Fruit fly (Drosophila melanogaster) whole organism, embryonic: Measurements from ENCODE around the gene CG14194.
A peak's percentile ranks its signal among the peaks of the same experiment; 100 is the strongest.

Experiments
- ATbp ChIP-seq: fragments of 200-800 bp; sonication (Bioruptor generic); optimal IDR thresholded peaks from 2 replicates; lab custom pipeline; 2017; ENCODE audit warnings: missing biosample characterization, mild to moderate bottlenecking, missing genetic modification characterization, missing genetic modification reagents
- Atf-2 ChIP-seq: fragments of 200-800 bp; sonication (Bioruptor generic); optimal IDR thresholded peaks from 2 replicates; lab custom pipeline; 2016; ENCODE audit warnings: missing biosample characterization, missing genetic modification characterization
- B-H2 ChIP-seq: fragments of 200-800 bp; sonication (Bioruptor generic); optimal IDR thresholded peaks from 2 replicates; lab custom pipeline; 2018; ENCODE audit warnings: missing biosample characterization, mild to moderate bottlenecking, missing genetic modification characterization
- Bdp1 ChIP-seq: fragments of 200-800 bp; sonication (Bioruptor generic); optimal IDR thresholded peaks from 3 replicates; lab custom pipeline; 2016; ENCODE audit warnings: missing biosample characterization, missing genetic modification characterization
- BtbVII ChIP-seq: fragments of 200-800 bp; sonication (Bioruptor generic); optimal IDR thresholded peaks from 3 replicates; lab custom pipeline; 2017; ENCODE audit warnings: missing biosample characterization, mild to moderate bottlenecking, missing genetic modification characterization
- CG10366 ChIP-seq: fragments of 200-800 bp; sonication (Bioruptor generic); IDR thresholded peaks from 2 replicates; pipeline ENCODE4 v1.3.6; 2022; ENCODE audit warnings: missing biosample characterization, missing genetic modification characterization
- CG11696 ChIP-seq: fragments of 200-800 bp; sonication (Bioruptor generic); IDR thresholded peaks from 2 replicates; pipeline ENCODE4 v1.3.6; 2022; ENCODE audit warnings: missing biosample characterization, missing genetic modification characterization
- CG12155 ChIP-seq: fragments of 200-800 bp; sonication (Bioruptor generic); optimal IDR thresholded peaks from 3 replicates; lab custom pipeline; 2016; ENCODE audit warnings: missing biosample characterization, missing genetic modification characterization
- CG13624 ChIP-seq: fragments of 200-800 bp; sonication (Bioruptor generic); optimal IDR thresholded peaks from 2 replicates; lab custom pipeline; 2016; ENCODE audit warnings: missing biosample characterization, missing genetic modification characterization
- CG14965 ChIP-seq: fragments of 200-800 bp; sonication (Bioruptor generic); optimal IDR thresholded peaks from 2 replicates; lab custom pipeline; 2016; ENCODE audit warnings: missing biosample characterization, missing genetic modification characterization, borderline replicate concordance
- CG15269 ChIP-seq: fragments of 200-800 bp; sonication (Bioruptor generic); optimal IDR thresholded peaks from 2 replicates; lab custom pipeline; 2018; ENCODE audit warnings: missing biosample characterization, mild to moderate bottlenecking, missing genetic modification characterization, moderate library complexity
- CG1603 ChIP-seq: fragments of 200-800 bp; sonication (Bioruptor generic); optimal IDR thresholded peaks from 2 replicates; lab custom pipeline; 2019; ENCODE audit warnings: missing biosample characterization, mild to moderate bottlenecking, missing genetic modification characterization, moderate library complexity
- CG2875 ChIP-seq: fragments of 200-800 bp; sonication (Bioruptor generic); optimal IDR thresholded peaks from 2 replicates; lab custom pipeline; 2017; ENCODE audit warnings: missing biosample characterization, mild to moderate bottlenecking, missing genetic modification characterization, missing genetic modification reagents
- CG31441 ChIP-seq: fragments of 200-800 bp; sonication (Bioruptor generic); IDR thresholded peaks from 2 replicates; pipeline ENCODE4 v1.3.6; 2022; ENCODE audit warnings: missing biosample characterization, missing genetic modification characterization
- CG32772 ChIP-seq: fragments of 200-800 bp; sonication (Bioruptor generic); IDR thresholded peaks from 2 replicates; pipeline ENCODE4 v1.3.6; 2022; ENCODE audit warnings: missing biosample characterization, missing genetic modification characterization
- CG33557 ChIP-seq: fragments of 200-800 bp; sonication (Bioruptor generic); optimal IDR thresholded peaks from 2 replicates; lab custom pipeline; 2019; ENCODE audit warnings: missing biosample characterization, mild to moderate bottlenecking, missing genetic modification characterization, moderate library complexity
- CG43689 ChIP-seq: fragments of 200-800 bp; sonication (Bioruptor generic); IDR thresholded peaks from 2 replicates; pipeline ENCODE4 v1.3.6; 2022; ENCODE audit warnings: missing biosample characterization, missing genetic modification characterization
- CG6854 ChIP-seq: fragments of 200-800 bp; sonication (Bioruptor generic); optimal IDR thresholded peaks from 3 replicates; lab custom pipeline; 2017; ENCODE audit warnings: missing biosample characterization, mild to moderate bottlenecking, missing genetic modification characterization
- CG7928 ChIP-seq: fragments of 200-800 bp; sonication (Bioruptor generic); optimal IDR thresholded peaks from 2 replicates; lab custom pipeline; 2017; ENCODE audit warnings: missing biosample characterization, mild to moderate bottlenecking, missing genetic modification characterization
- CG8290 ChIP-seq, 3 experiments: fragments of 200-800 bp; sonication (Bioruptor generic); optimal IDR thresholded peaks; 2 replicates each; lab custom pipeline; 2016 to 2019; ENCODE audit warnings: missing biosample characterization in 3 of 3, missing genetic modification characterization in 3 of 3, mild to moderate bottlenecking in 2 of 3, moderate library complexity in 1 of 3
- CG8478 ChIP-seq: fragments of >200 bp; optimal IDR thresholded peaks from 2 replicates; lab custom pipeline; 2018
- CG8944 ChIP-seq: fragments of 200-800 bp; sonication (Bioruptor generic); optimal IDR thresholded peaks from 3 replicates; lab custom pipeline; 2016; ENCODE audit warnings: missing biosample characterization, missing genetic modification characterization
- CG9437 ChIP-seq: fragments of 200-800 bp; sonication (Bioruptor generic); optimal IDR thresholded peaks from 2 replicates; lab custom pipeline; 2018; ENCODE audit warnings: missing biosample characterization, mild to moderate bottlenecking, missing genetic modification characterization
- CG9727 ChIP-seq: fragments of 200-800 bp; sonication (Bioruptor generic); optimal IDR thresholded peaks from 3 replicates; lab custom pipeline; 2017; ENCODE audit warnings: missing biosample characterization, mild to moderate bottlenecking, missing genetic modification characterization
- Dad ChIP-seq: fragments of 200-800 bp; sonication (Bioruptor generic); optimal IDR thresholded peaks from 3 replicates; lab custom pipeline; 2016; ENCODE audit warnings: missing biosample characterization, missing genetic modification characterization
- Dbx ChIP-seq: fragments of 200-800 bp; sonication (Bioruptor generic); IDR thresholded peaks from 3 replicates; pipeline ENCODE4 v1.3.6; 2022; ENCODE audit warnings: missing biosample characterization, missing genetic modification characterization
- Dip3 ChIP-seq: fragments of 200-800 bp; sonication (Bioruptor generic); optimal IDR thresholded peaks from 3 replicates; lab custom pipeline; 2016; ENCODE audit warnings: missing biosample characterization, missing genetic modification characterization
- Dref ChIP-seq: fragments of 200-800 bp; sonication (Bioruptor generic); IDR thresholded peaks from 2 replicates; pipeline ENCODE4 v1.3.6; 2022; ENCODE audit warnings: missing biosample characterization, missing genetic modification characterization
- E2f2 ChIP-seq: fragments of 200-800 bp; sonication (Bioruptor generic); IDR thresholded peaks from 2 replicates; pipeline ENCODE4 v1.3.6; 2022; ENCODE audit warnings: missing biosample characterization, missing genetic modification characterization
- H15 ChIP-seq: fragments of 200-800 bp; sonication (Bioruptor generic); IDR thresholded peaks from 3 replicates; pipeline ENCODE4 v1.3.6; 2022; ENCODE audit warnings: missing biosample characterization, missing genetic modification characterization
- HLH3B ChIP-seq: fragments of 200-800 bp; sonication (Bioruptor generic); IDR thresholded peaks from 2 replicates; pipeline ENCODE4 v1.3.6; 2022; ENCODE audit warnings: missing biosample characterization, missing genetic modification characterization
- Sry-δ ChIP-seq: fragments of 200-800 bp; sonication (Bioruptor generic); optimal IDR thresholded peaks from 2 replicates; lab custom pipeline; 2016; ENCODE audit warnings: missing biosample characterization, missing genetic modification characterization
- YL-1 ChIP-seq: fragments of 200-800 bp; sonication (Bioruptor generic); optimal IDR thresholded peaks from 3 replicates; lab custom pipeline; 2017; ENCODE audit warnings: missing biosample characterization, mild to moderate bottlenecking, missing genetic modification characterization
- bbx ChIP-seq: fragments of 200-800 bp; sonication (Bioruptor generic); IDR thresholded peaks from 2 replicates; pipeline ENCODE4 v1.3.6; 2022; ENCODE audit warnings: missing biosample characterization, missing genetic modification characterization; ENCODE audit not compliant: partially characterized antibody
- crc ChIP-seq: fragments of 200-800 bp; sonication (Bioruptor generic); optimal IDR thresholded peaks from 2 replicates; lab custom pipeline; 2016; ENCODE audit warnings: missing biosample characterization, missing genetic modification characterization
- ems ChIP-seq: fragments of 200-800 bp; sonication (Bioruptor generic); optimal IDR thresholded peaks from 3 replicates; lab custom pipeline; 2016; ENCODE audit warnings: missing biosample characterization, missing genetic modification characterization
- eyg ChIP-seq: fragments of 200-800 bp; sonication (Bioruptor generic); optimal IDR thresholded peaks from 3 replicates; lab custom pipeline; 2016; ENCODE audit warnings: missing biosample characterization, missing genetic modification characterization
- gro ChIP-seq: fragments of 200-800 bp; sonication (Bioruptor generic); optimal IDR thresholded peaks from 2 replicates; lab custom pipeline; 2016; ENCODE audit warnings: missing biosample characterization, missing genetic modification characterization
- klu ChIP-seq: fragments of 200-800 bp; sonication (Bioruptor generic); IDR thresholded peaks from 2 replicates; pipeline ENCODE4 v1.3.6; 2022; ENCODE audit warnings: missing biosample characterization, missing genetic modification characterization
- pb ChIP-seq: fragments of 200-800 bp; sonication (Bioruptor generic); optimal IDR thresholded peaks from 3 replicates; lab custom pipeline; 2016; ENCODE audit warnings: missing biosample characterization, missing genetic modification characterization
- pho ChIP-seq: fragments of 200-800 bp; sonication (Bioruptor generic); optimal IDR thresholded peaks from 2 replicates; lab custom pipeline; 2016; ENCODE audit warnings: missing biosample characterization, missing genetic modification characterization
- sens-2 ChIP-seq: fragments of 200-800 bp; sonication (Bioruptor generic); IDR thresholded peaks from 2 replicates; pipeline ENCODE4 v1.3.6; 2022; ENCODE audit warnings: missing biosample characterization, missing genetic modification characterization
- sim ChIP-seq: fragments of 200-800 bp; sonication (Bioruptor generic); IDR thresholded peaks from 2 replicates; pipeline ENCODE4 v1.3.6; 2022; ENCODE audit warnings: missing biosample characterization, missing genetic modification characterization
- slbo ChIP-seq: fragments of 200-800 bp; sonication (Bioruptor generic); IDR thresholded peaks from 2 replicates; pipeline ENCODE4 v1.3.6; 2022; ENCODE audit warnings: missing biosample characterization, missing genetic modification characterization
- stwl ChIP-seq: fragments of 200-800 bp; sonication (Bioruptor generic); optimal IDR thresholded peaks from 3 replicates; lab custom pipeline; 2018; ENCODE audit warnings: missing biosample characterization, mild to moderate bottlenecking, missing genetic modification characterization, moderate library complexity
- tll ChIP-seq, 2 experiments: fragments of 200-800 bp in 1 of 2; fragments of >200 bp in 1 of 2; sonication (Bioruptor generic) in 1 of 2; optimal IDR thresholded peaks; 2 replicates each; lab custom pipeline; 2017 to 2019; ENCODE audit warnings: missing biosample characterization in 2 of 2, missing genetic modification characterization in 2 of 2, mild to moderate bottlenecking in 1 of 2, moderate library complexity in 1 of 2
- trh ChIP-seq: fragments of 200-800 bp; sonication (Bioruptor generic); optimal IDR thresholded peaks from 2 replicates; lab custom pipeline; 2016; ENCODE audit warnings: missing biosample characterization, missing genetic modification characterization
- vvl ChIP-seq: fragments of 200-800 bp; sonication (Bioruptor generic); IDR thresholded peaks from 2 replicates; pipeline ENCODE4 v1.3.6; 2022; ENCODE audit warnings: missing biosample characterization, missing genetic modification characterization
- z ChIP-seq: fragments of 200-800 bp; sonication (Bioruptor generic); IDR thresholded peaks from 3 replicates; pipeline ENCODE4 v1.3.6; 2022; ENCODE audit warnings: missing biosample characterization, missing genetic modification characterization
- zen ChIP-seq: fragments of 200-800 bp; sonication (Bioruptor generic); optimal IDR thresholded peaks from 3 replicates; lab custom pipeline; 2018; ENCODE audit warnings: missing biosample characterization, mild to moderate bottlenecking, missing genetic modification characterization, moderate library complexity
- zfh2 ChIP-seq: fragments of 200-800 bp; sonication (Bioruptor generic); optimal IDR thresholded peaks from 2 replicates; lab custom pipeline; 2016; ENCODE audit warnings: missing biosample characterization, missing genetic modification characterization

CG14194 gene

DNA sequence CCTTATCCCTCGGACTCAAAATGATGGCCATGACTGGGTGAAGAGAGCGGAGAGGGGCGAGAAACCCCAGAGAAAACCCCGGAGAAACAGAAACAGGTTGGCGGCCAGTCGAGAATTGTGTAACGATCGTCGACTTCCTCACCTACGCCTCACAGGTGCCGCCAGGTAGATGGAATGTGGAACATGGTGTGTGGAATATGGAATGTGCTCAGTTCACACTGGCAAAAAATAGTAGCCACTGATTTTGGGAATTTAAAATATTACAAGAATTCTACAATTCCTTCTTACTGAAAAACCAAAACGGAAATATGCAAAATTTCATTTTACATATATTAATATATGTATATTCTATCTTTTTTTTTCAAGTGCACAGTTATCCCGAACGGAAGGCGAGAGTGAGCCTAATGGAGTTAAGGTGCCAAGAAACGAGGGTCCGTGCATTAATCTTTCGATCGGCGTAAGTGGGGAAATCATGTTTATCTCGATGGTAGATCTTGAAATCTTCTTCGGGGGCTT lies 37.4 kb upstream of the CG14194 start (continued):
- TF ChIP-seq YL-1 (GFP tag; lab: Kevin White, UChicago) (no peak), pb (no peak), Sry-δ (no peak), Bdp1 (peak; percentile 26), CG15269 (peak; percentile 60), CG13624 (no peak), B-H2 (GFP tag; lab: Kevin White, UChicago) (peak; percentile 37), Atf-2 (GFP tag; lab: Kevin White, UChicago) (no peak), ems (GFP tag; lab: Kevin White, UChicago) (peak; percentile 17), CG8944 (peak; percentile 15), stwl (tag; lab: Kevin White, UChicago) (peak; percentile 63), pho (GFP tag; lab: Kevin White, UChicago) (no peak), tll (GFP tag; optimal IDR thresholded peaks at IDR 0.05; lab: Kevin White, UChicago) (no peak), sim (peak; percentile 83), E2f2 (GFP tag; lab: Robert Waterston, UW) (peak; percentile 38; the same call in 1 of the 2 replicates), CG2875 (peak; percentile 82), CG1603 (tag; lab: Kevin White, UChicago) (peak; percentile 50), CG31441 (GFP tag; lab: Robert Waterston, UW) (peak; percentile 91), CG8478 (no peak), Dip3 (GFP tag; lab: Kevin White, UChicago) (no peak), slbo (GFP tag; lab: Robert Waterston, UW) (peak; percentile 73), CG33557 (GFP tag; lab: Kevin White, UChicago) (peak; percentile 97), trh (peak; percentile 62), CG7928 (GFP tag; lab: Kevin White, UChicago) (peak; percentile 25), CG11696 (GFP tag; lab: Robert Waterston, UW) (peak; percentile 60), BtbVII (GFP tag; lab: Kevin White, UChicago) (peak; percentile 53), HLH3B (peak; percentile 73), CG12155 (peak; percentile 69), H15 (GFP tag; lab: Robert Waterston, UW) (peak; percentile 58; the same call in 1 of the 3 replicates), zen (tag; lab: Kevin White, UChicago) (peak; percentile 95), CG14965 (GFP tag; lab: Kevin White, UChicago) (no peak), CG6854 (GFP tag; lab: Kevin White, UChicago) (peak; percentile 50), CG9437 (peak; percentile 60), eyg (no peak), CG32772 (GFP tag; lab: Robert Waterston, UW) (peak; percentile 82), crc (GFP tag; lab: Kevin White, UChicago) (no peak), CG8290 (GFP tag; optimal IDR thresholded peaks at IDR 0.05; lab: Kevin White, UChicago) (peak; percentile 72), CG8290 (tag; optimal IDR thresholded peaks at IDR 0.05; lab: Kevin White, UChicago) (peak; percentile 0 to 74), klu (peak; percentile 73), ATbp (peak; percentile 56), bbx (GFP tag; lab: Robert Waterston, UW) (no peak), z (GFP tag; lab: Robert Waterston, UW) (peak; percentile 65; the same call in 2 of the 3 replicates), Dref (GFP tag; lab: Robert Waterston, UW) (no peak), zfh2 (GFP tag; lab: Kevin White, UChicago) (no peak), Dbx (GFP tag; lab: Robert Waterston, UW) (peak; percentile 85), gro (GFP tag; lab: Kevin White, UChicago) (no peak), vvl (GFP tag; lab: Robert Waterston, UW) (peak; percentile 91), CG9727 (GFP tag; lab: Kevin White, UChicago) (peak; percentile 96), CG10366 (GFP tag; lab: Robert Waterston, UW) (peak; percentile 64), Dad (GFP tag; lab: Kevin White, UChicago) (peak; percentile 38), sens-2 (GFP tag; lab: Robert Waterston, UW) (peak; percentile 67), CG43689 (no peak)
